Fruit fly (Drosophila melanogaster): ENCODE data around the gene del.
A peak's percentile ranks its signal among the peaks of the same experiment; 100 is the strongest.

The del gene

DNA sequence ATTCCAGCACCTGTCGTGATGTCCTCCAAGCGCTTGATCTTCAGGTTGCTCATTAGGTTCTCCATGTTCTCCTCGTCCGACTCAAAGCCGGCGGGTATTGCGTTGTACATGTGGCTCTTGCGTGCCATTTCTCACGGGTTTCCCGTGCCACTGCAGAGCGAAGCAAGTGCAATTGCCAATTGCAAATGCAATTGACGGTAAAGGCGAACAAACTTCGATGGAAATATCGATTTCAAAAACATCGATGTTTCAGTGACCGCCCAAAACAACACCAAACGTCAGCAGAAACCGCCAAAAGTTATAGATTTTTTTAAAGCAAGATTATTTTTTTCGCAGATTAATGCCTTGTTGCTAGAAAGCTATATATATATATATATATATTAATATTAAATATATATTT, 14.5 kb upstream of the del start, which contains the start of gene Nbr:
Gene Nbr (minus strand): TSS at position 209 of the 400 bp plus-strand sequence.
- TF ChIP-seq CG17801 (GFP tag; optimal IDR thresholded peaks at IDR 0.05; ENCODE audit: partially characterized antibody), result peak; percentile 52

DNA sequence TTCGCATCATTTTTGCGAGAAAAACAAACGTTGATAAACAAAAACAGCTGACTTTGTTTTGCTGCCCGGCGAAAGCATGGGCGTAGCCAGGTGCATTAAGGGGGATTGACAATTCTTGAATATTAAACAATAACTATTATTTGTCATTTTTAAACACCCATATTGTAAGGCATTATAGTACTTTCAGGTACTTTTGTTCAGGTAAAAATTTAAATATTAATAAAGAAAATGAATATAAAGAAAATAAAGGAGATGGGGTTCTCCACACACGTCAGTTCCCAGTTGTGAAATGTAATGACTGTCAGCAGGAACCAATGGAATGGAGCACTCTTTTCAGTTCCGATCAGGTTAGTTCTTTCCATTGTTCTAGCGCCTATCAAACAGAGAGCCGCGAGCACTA, 10.2 kb upstream of the del start, which contains the start of the genes Coq3 and Pld3:
Gene Coq3 (minus strand): TSS at position 58 of the 400 bp plus-strand sequence.
Gene Pld3 (plus strand): TSS at position 294 of the 400 bp plus-strand sequence.
- TF ChIP-seq CG17801 (GFP tag; optimal IDR thresholded peaks at IDR 0.05; ENCODE audit: partially characterized antibody), result peak; percentile 93

DNA sequence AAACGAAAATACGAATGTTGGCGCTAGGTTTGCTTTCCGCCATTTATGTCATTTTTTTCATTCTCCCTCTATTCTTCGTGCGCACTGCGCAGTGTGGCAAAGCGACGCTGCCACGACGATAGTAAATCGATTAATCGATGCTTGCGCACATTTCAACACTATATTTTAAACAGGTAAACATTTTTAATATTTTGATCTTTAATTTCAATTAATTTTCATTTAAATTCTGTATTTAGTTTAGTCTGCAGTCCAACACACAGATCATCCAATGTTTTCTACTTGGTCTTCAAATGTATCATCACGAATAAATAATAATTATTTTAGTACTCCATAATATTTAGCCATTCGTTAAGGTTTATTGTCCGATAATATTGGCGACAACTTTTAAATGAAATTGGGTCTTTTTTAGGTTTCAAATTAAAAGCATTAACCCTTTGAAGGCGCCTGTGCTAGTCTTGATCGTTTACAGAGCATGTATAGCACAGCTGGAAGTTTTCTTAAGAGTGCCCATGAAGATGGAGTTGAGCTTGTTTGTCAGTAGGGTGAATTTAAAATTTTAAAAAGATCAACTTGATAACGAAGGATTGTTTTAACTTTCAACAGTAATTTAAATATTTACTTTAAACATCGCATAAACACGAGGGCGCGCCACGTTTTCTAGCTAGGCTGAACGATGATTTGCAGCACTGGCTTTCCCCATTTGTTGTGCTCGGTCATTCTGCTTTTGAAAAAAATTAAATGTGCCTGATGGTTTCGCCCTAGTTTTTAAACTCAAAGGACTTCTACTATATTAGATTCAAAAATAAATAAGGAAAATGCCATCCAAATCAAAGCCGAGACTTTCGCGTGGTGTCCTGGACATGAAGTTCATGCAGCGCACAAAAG, 8.1 kb upstream of the del start, which contains the start of the genes Mpp6 and E2f2:
Gene Mpp6 (plus strand): TSS at position 133 of the 885 bp plus-strand sequence.
Gene E2f2 (minus strand): TSS at position 594 of the 885 bp plus-strand sequence.
- TF ChIP-seq CG17801 (GFP tag; optimal IDR thresholded peaks at IDR 0.05; ENCODE audit: partially characterized antibody), result peak; percentile 52

DNA sequence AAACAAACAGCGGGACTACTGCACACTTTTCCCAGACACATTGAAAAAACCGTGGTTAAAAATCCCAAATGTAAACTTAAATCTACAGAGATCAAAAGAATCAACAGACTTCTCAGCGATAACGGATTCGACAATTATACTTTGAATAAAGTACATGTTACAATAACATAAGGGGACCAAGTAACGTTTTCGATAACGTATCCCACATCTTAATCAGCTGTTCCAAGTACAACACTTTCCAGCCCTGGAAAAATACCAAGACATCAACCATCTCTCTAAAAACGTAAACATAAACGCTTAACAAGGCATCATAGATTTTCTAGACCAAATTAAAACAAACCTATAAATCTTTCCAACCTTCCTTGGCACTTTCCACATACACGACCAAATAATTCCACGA, 5.5 kb upstream of the del start:
- no peak for TF ChIP-seq CG17801 (GFP tag; optimal IDR thresholded peaks at IDR 0.05; ENCODE audit: partially characterized antibody)

- no peak for TF ChIP-seq CG17801 (GFP tag; optimal IDR thresholded peaks at IDR 0.05; ENCODE audit: partially characterized antibody)
These were observed 707 bp upstream of the del start for dm6 chr2L:21149053-21149452.

dm6 chr2L:21142972-21143385, 5.4 kb downstream of the del start, which contains the start of gene pths:
TSS of gene pths (plus strand) at chr2L:21143229.
- no peak for TF ChIP-seq CG17801 (GFP tag; optimal IDR thresholded peaks at IDR 0.05; ENCODE audit: partially characterized antibody)

dm6 chr2L:21142501-21142849, 5.9 kb downstream of the del start:
- no peak for TF ChIP-seq CG17801 (GFP tag; optimal IDR thresholded peaks at IDR 0.05; ENCODE audit: partially characterized antibody)

DNA sequence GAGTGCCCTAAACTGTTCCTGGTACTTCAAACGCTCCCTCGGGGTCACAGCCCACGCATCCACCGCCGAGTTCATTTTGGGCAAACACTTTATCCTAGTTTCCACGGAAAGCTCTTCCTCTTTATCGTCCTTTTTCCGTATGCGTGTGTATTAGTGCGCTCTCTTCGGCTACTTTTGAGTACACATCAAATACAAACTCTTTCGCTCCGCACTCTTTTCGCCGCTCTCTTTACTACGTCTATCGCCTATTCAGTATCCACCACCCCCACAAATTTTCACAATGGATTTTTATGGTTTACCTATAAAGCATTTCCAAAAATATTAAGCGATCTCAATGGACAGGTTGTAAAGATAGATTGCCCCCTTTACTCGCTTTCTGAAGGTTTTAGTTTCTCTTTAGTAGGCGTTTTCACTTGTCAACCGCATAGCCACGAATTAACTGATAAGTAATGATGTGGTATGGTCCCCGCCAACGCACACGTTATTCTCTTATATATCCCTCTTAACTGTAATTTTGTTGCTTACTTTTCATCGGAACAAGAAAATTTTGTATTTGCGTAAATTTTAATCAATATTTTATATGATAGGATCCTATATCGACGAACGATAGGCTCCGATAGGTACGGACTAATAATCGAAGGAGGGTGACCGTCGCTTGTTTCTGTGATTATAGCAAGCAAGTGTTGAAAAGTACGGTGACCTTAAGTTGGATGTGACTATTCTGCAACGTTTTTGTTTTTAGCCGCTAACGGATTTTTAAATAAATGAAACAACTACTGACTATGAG, 6.4 kb downstream of the del start, which contains the start of gene Dap160:
Gene Dap160 (minus strand): TSS at position 634 of the 787 bp plus-strand sequence.
- TF ChIP-seq CG17801 (GFP tag; optimal IDR thresholded peaks at IDR 0.05; ENCODE audit: partially characterized antibody), result no peak

dm6 chr2L:21135764-21136163, 12.6 kb downstream of the del start:
- no peak for TF ChIP-seq CG17801 (GFP tag; optimal IDR thresholded peaks at IDR 0.05; ENCODE audit: partially characterized antibody)

DNA sequence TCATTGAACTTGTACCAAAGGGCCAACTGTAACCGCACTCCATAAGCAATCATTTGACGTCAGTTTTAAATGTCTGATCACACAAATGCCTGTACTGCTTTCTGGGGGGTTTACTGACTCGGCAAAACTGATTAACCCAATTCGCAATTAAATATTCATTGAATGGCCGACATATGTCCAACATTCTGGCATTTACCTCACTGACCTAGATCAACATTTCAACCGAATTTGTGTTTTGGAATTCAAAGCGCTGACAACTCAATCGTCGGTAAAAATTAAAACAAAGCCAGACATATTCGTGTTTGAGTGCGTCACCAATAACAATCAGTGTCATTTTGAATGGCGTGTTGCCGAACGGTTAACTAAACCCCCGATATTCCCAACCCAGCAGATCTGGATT, 32.7 kb downstream of the del start:
- TF ChIP-seq CG17801 (GFP tag; optimal IDR thresholded peaks at IDR 0.05; ENCODE audit: partially characterized antibody), result no peak

DNA sequence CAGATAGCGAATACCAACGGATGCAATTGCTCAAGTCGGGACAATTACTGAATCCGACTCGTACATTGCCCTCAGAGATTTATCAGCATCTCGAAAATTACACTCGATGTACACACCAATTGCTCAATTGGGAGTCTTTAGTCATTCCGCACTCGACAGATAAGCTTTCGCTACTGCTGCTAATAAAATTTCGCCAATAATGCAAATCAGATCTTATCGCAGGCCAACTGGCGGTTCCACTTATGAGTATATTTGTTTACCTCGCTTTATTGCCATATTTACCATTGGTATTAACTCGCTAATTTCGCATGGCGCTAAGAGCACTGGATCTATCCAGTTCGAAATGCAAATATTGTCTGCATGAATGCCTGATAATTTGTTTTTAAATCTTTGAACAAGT, 34.8 kb downstream of the del start:
- TF ChIP-seq CG17801 (GFP tag; optimal IDR thresholded peaks at IDR 0.05; ENCODE audit: partially characterized antibody), result no peak

dm6 chr2L:21111849-21112248, 36.5 kb downstream of the del start:
- TF ChIP-seq CG17801 (GFP tag; optimal IDR thresholded peaks at IDR 0.05; ENCODE audit: partially characterized antibody), result no peak

- no peak for TF ChIP-seq CG17801 (GFP tag; optimal IDR thresholded peaks at IDR 0.05; ENCODE audit: partially characterized antibody)
These were observed 38.7 kb downstream of the del start for dm6 chr2L:21109680-21110079.

DNA sequence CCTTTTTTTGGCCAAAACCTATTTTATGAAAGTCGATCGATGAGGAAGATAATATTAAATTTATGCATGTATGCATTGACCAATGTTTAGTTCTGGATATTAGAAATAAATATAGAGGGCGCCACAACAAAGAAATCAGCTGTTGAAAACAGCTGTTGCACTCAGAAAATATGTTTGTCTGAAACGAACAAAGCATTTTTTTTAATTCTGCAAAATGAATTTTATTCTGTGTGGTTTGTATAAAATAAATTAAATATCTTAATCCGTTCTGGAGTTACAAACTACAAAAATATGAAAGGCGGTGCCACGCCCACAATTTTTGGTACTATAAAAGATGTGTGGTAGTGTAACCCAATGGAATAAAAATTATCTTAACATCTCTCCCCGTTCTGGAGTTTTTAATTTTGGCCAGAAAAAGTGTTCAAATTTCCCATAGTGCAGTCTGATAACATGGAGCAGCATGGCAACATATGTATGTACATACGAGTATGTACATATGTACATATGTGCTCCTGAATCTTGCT, 39.5 kb downstream of the del start:
- peak; percentile 6 for TF ChIP-seq CG17801 (GFP tag; optimal IDR thresholded peaks at IDR 0.05; ENCODE audit: partially characterized antibody)
